Worm (Caenorhabditis elegans): ENCODE measurements around the gene C18A11.4.

Gene C18A11.4

DNA sequence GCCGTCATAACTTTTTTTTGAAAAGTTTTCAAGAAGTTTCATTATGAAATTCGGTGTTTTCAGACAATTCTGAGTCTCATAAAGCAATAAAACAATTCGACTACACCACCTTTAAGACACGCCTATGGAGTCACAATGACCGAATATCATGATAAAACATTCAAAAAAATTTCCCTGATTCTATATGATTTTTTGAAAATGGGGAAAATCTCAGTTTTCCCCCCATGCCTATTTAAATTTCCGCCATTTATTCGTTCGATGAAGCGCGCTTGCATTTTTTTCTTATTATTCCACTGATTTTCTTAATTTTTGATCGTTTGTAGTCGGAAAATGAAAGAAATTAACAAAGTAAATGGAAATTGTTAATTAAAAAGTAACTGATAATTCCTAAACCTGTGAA is 17.8 kb upstream of the C18A11.4 start:
- TF ChIP-seq ama-1 (optimal IDR thresholded peaks at IDR 0.05): no peak
- TF ChIP-seq ztf-11 (tag; optimal IDR thresholded peaks at IDR 0.05): no peak
- no peak for TF ChIP-seq nhr-77 (tag; optimal IDR thresholded peaks at IDR 0.05)
- TF ChIP-seq blmp-1 (tag; optimal IDR thresholded peaks at IDR 0.05; ENCODE audit: insufficient read depth): no peak
- TF ChIP-seq crh-2 (tag; optimal IDR thresholded peaks at IDR 0.05): no peak

ce11 chrX:8029080-8029479 is 16.2 kb upstream of the C18A11.4 start, which contains the start of gene C34D10.1:
TSS of gene C34D10.1 (plus strand) at chrX:8029479.
- no peak for TF ChIP-seq R02D3.7 (tag; optimal IDR thresholded peaks at IDR 0.05)
- no peak for TF ChIP-seq ZK546.5 (tag; optimal IDR thresholded peaks at IDR 0.05)
- no peak for TF ChIP-seq ztf-1 (GFP tag; conservative IDR thresholded peaks at IDR 0.05)
- no peak for TF ChIP-seq aly-2 (tag; optimal IDR thresholded peaks at IDR 0.05)
- TF ChIP-seq mab-5 (tag; optimal IDR thresholded peaks at IDR 0.05): no peak
- TF ChIP-seq unc-39 (tag; optimal IDR thresholded peaks at IDR 0.05): no peak
- TF ChIP-seq snpc-4 (tag; optimal IDR thresholded peaks at IDR 0.05): peak; percentile 14
- no peak for TF ChIP-seq unc-55 (GFP tag; optimal IDR thresholded peaks at IDR 0.05)
- TF ChIP-seq elt-1 (tag; optimal IDR thresholded peaks at IDR 0.05): no peak
- no peak for TF ChIP-seq unc-62 (GFP tag; optimal IDR thresholded peaks at IDR 0.05)
- no peak for TF ChIP-seq zag-1 (tag; optimal IDR thresholded peaks at IDR 0.05)
- TF ChIP-seq nhr-25 (tag; optimal IDR thresholded peaks at IDR 0.05): peak; percentile 82
- peak; percentile 67 for TF ChIP-seq lin-13 (GFP tag; optimal IDR thresholded peaks at IDR 0.05)
- peak; percentile 63 for TF ChIP-seq fos-1 (tag; optimal IDR thresholded peaks at IDR 0.05)
- no peak for TF ChIP-seq nhr-10 (tag; optimal IDR thresholded peaks at IDR 0.05)
- peak; percentile 61 for TF ChIP-seq F13H6.1 (tag; optimal IDR thresholded peaks at IDR 0.05)
- peak; percentile 83 for TF ChIP-seq nhr-129 (tag; optimal IDR thresholded peaks at IDR 0.05)
- TF ChIP-seq peb-1 (tag; optimal IDR thresholded peaks at IDR 0.05): no peak
- no peak for TF ChIP-seq nhr-77 (tag; optimal IDR thresholded peaks at IDR 0.05)
- TF ChIP-seq crh-2 (tag; optimal IDR thresholded peaks at IDR 0.05): peak; percentile 73
- TF ChIP-seq skn-1 (tag; optimal IDR thresholded peaks at IDR 0.05): no peak
- peak; percentile 73 for TF ChIP-seq lin-11 (tag; optimal IDR thresholded peaks at IDR 0.05)
- TF ChIP-seq C34F6.9 (tag; optimal IDR thresholded peaks at IDR 0.05): peak; percentile 58
- TF ChIP-seq elt-3 (tag; optimal IDR thresholded peaks at IDR 0.05): no peak
- peak; percentile 28 for TF ChIP-seq egl-27 (tag; optimal IDR thresholded peaks at IDR 0.05)
- TF ChIP-seq sma-9 (GFP tag; optimal IDR thresholded peaks at IDR 0.05): peak; percentile 69
- TF ChIP-seq sma-9 (tag; optimal IDR thresholded peaks at IDR 0.05): no peak
- TF ChIP-seq alr-1 (tag; optimal IDR thresholded peaks at IDR 0.05): no peak
- peak in 1 of 2 experiments; percentile 77 for TF ChIP-seq lsy-2 (tag; optimal IDR thresholded peaks at IDR 0.05)
- TF ChIP-seq gmeb-1 (tag; optimal IDR thresholded peaks at IDR 0.05): peak; percentile 56
- TF ChIP-seq nhr-6 (tag; optimal IDR thresholded peaks at IDR 0.05): peak; percentile 21
- peak; percentile 77 for TF ChIP-seq ztf-4 (tag; optimal IDR thresholded peaks at IDR 0.05)
- peak; percentile 57 for TF ChIP-seq nhr-21 (tag; optimal IDR thresholded peaks at IDR 0.05)
- TF ChIP-seq mdl-1 (tag; optimal IDR thresholded peaks at IDR 0.05): peak in 1 of 2 experiments; percentile 2
- TF ChIP-seq blmp-1 (tag; optimal IDR thresholded peaks at IDR 0.05; ENCODE audit: insufficient read depth): peak; percentile 65
- peak; percentile 22 for TF ChIP-seq ama-1 (optimal IDR thresholded peaks at IDR 0.05)
- TF ChIP-seq sma-3 (GFP tag; optimal IDR thresholded peaks at IDR 0.05): peak; percentile 76
- peak; percentile 86 for TF ChIP-seq sem-4 (tag; optimal IDR thresholded peaks at IDR 0.05)

ce11 chrX:8030032-8030431 is 15.3 kb upstream of the C18A11.4 start:
- TF ChIP-seq ceh-82 (tag; optimal IDR thresholded peaks at IDR 0.05) (no peak), mab-5 (tag; optimal IDR thresholded peaks at IDR 0.05) (no peak)

DNA sequence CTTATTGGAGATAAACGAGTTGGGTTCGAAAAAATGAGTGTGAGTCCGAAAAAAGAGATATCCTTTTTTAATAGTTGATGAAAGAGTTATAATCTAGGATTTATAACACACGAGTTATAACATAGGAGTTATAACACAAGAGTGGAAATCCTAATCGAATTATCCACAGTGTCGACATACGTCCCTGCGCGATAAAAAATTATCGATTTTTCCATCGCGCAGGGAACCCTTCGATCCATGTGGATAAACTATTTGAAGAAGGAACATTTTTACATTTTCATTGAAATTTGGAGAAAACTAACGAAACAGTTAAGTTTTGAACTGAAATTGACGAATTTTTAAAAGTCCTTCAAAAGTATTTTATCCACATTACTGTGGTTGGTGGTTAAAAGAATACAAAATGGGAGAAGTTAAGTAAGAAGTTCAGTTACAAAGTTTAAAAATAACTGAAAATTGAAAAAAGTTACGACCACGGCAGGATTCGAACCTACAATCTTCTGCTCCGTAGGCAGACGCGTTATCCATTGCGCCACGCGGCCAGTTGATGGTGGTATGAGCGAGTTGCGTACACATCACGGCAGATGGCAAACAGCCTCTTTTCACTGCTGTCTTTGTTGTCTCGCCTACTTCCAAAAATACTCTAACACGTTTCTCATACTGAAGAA is 9.0 kb upstream of the C18A11.4 start:
- peak; percentile 94 to 96 for TF ChIP-seq mdl-1 (tag; optimal IDR thresholded peaks at IDR 0.05)
- TF ChIP-seq unc-55 (GFP tag; optimal IDR thresholded peaks at IDR 0.05): peak; percentile 99
- peak; percentile 99 for TF ChIP-seq ztf-4 (tag; optimal IDR thresholded peaks at IDR 0.05)
- peak; percentile 20 for TF ChIP-seq nhr-23 (tag; optimal IDR thresholded peaks at IDR 0.05)
- peak; percentile 97 for TF ChIP-seq unc-62 (GFP tag; optimal IDR thresholded peaks at IDR 0.05)
- peak; percentile 66 for TF ChIP-seq nhr-12 (tag; optimal IDR thresholded peaks at IDR 0.05)
- TF ChIP-seq nhr-11 (tag; optimal IDR thresholded peaks at IDR 0.05): peak; percentile 55
- peak; percentile 100 for TF ChIP-seq crh-2 (tag; optimal IDR thresholded peaks at IDR 0.05)
- peak; percentile 95 for TF ChIP-seq skn-1 (tag; optimal IDR thresholded peaks at IDR 0.05)
- TF ChIP-seq nhr-25 (tag; optimal IDR thresholded peaks at IDR 0.05): peak; percentile 99
- TF ChIP-seq F13H6.1 (tag; optimal IDR thresholded peaks at IDR 0.05): peak; percentile 99
- TF ChIP-seq ceh-16 (tag; optimal IDR thresholded peaks at IDR 0.05): peak; percentile 95
- peak; percentile 88 for TF ChIP-seq snpc-4 (tag; optimal IDR thresholded peaks at IDR 0.05)
- peak; percentile 98 for TF ChIP-seq lin-13 (GFP tag; optimal IDR thresholded peaks at IDR 0.05)
- TF ChIP-seq nhr-77 (tag; optimal IDR thresholded peaks at IDR 0.05): peak; percentile 96
- peak; percentile 100 for TF ChIP-seq nhr-6 (tag; optimal IDR thresholded peaks at IDR 0.05)
- peak; percentile 94 for TF ChIP-seq gmeb-1 (tag; optimal IDR thresholded peaks at IDR 0.05)
- peak; percentile 98 for TF ChIP-seq lin-39 (tag; optimal IDR thresholded peaks at IDR 0.05)
- TF ChIP-seq sem-4 (tag; optimal IDR thresholded peaks at IDR 0.05): peak; percentile 98
- peak; percentile 100 for TF ChIP-seq nhr-21 (tag; optimal IDR thresholded peaks at IDR 0.05)
- TF ChIP-seq lin-11 (tag; optimal IDR thresholded peaks at IDR 0.05): peak; percentile 86
- peak; percentile 97 for TF ChIP-seq nhr-237 (tag; optimal IDR thresholded peaks at IDR 0.05)
- TF ChIP-seq peb-1 (tag; optimal IDR thresholded peaks at IDR 0.05): no peak
- TF ChIP-seq nhr-129 (tag; optimal IDR thresholded peaks at IDR 0.05): peak; percentile 100
- TF ChIP-seq zag-1 (tag; optimal IDR thresholded peaks at IDR 0.05): peak; percentile 99
- TF ChIP-seq elt-3 (tag; optimal IDR thresholded peaks at IDR 0.05): peak; percentile 64

All from whole organism, L2 larva.